Worm (Caenorhabditis elegans) whole organism, L1 larva: ENCODE data around the gene ech-6.

Source experiments
- C04F5.9 ChIP-seq: sonication (generic microtip); optimal IDR thresholded peaks from 2 replicates; lab custom pipeline; 2016; ENCODE audit warnings: missing genetic modification characterization, missing compliant biosample characterization
- alr-1 ChIP-seq: fragments of 200-800 bp; sonication (Bioruptor generic); optimal IDR thresholded peaks from 2 replicates; lab custom pipeline; 2018; ENCODE audit warnings: borderline replicate concordance, mild to moderate bottlenecking, missing genetic modification characterization, missing compliant biosample characterization
- blmp-1 ChIP-seq: fragments of 150-350 bp; optimal IDR thresholded peaks from 2 replicates; lab custom pipeline; 2014; ENCODE audit warnings: missing biosample characterization, missing genetic modification characterization
- ceh-8 ChIP-seq: fragments of 200-800 bp; sonication (Bioruptor generic); optimal IDR thresholded peaks from 2 replicates; lab custom pipeline; 2018; ENCODE audit warnings: mild to moderate bottlenecking, missing genetic modification characterization, moderate library complexity, missing compliant biosample characterization
- dpl-1 ChIP-seq, 3 experiments: fragments of 150-350 bp in 2 of 3; sonication (generic microtip) in 1 of 3; optimal IDR thresholded peaks; 2 replicates each; lab custom pipeline; 2014 to 2017; ENCODE audit warnings: missing biosample characterization in 3 of 3, missing genetic modification characterization in 3 of 3, missing genetic modification reagents in 3 of 3
- dsc-1 ChIP-seq: sonication (generic microtip); optimal IDR thresholded peaks from 2 replicates; lab custom pipeline; 2016; ENCODE audit warnings: mild to moderate bottlenecking, missing genetic modification characterization, missing compliant biosample characterization
- efl-1 ChIP-seq, 4 experiments: fragments of 150-350 bp; optimal IDR thresholded peaks in 3 of 4; peaks in 1 of 4; 1 replicate in 1 of 4; 2 replicates in 3 of 4; lab custom pipeline; 2014; ENCODE audit warnings: missing biosample characterization in 2 of 4, missing genetic modification characterization in 2 of 4, missing genetic modification reagents in 2 of 4
- egl-13 ChIP-seq: sonication (generic microtip); optimal IDR thresholded peaks from 2 replicates; lab custom pipeline; 2016; ENCODE audit warnings: missing genotype, missing genetic modification reagents, missing genetic modification characterization, missing compliant biosample characterization
- fkh-10 ChIP-seq: sonication (generic microtip); optimal IDR thresholded peaks from 2 replicates; lab custom pipeline; 2017; ENCODE audit warnings: missing biosample characterization, missing genetic modification reagents, missing genetic modification characterization
- fkh-8 ChIP-seq: sonication (generic microtip); optimal IDR thresholded peaks from 2 replicates; lab custom pipeline; 2016; ENCODE audit warnings: mild to moderate bottlenecking, missing genetic modification characterization, missing compliant biosample characterization
- hlh-17 ChIP-seq: fragments of 200-800 bp; sonication (Bioruptor generic); optimal IDR thresholded peaks from 2 replicates; lab custom pipeline; 2018; ENCODE audit warnings: missing genetic modification characterization, mild to moderate bottlenecking, missing compliant biosample characterization, moderate library complexity, borderline replicate concordance
- hlh-4 ChIP-seq: sonication (generic microtip); optimal IDR thresholded peaks from 2 replicates; lab custom pipeline; 2016; ENCODE audit warnings: mild to moderate bottlenecking, missing genetic modification characterization, missing compliant biosample characterization
- isw-1 ChIP-seq: fragments of 200-800 bp; sonication (Bioruptor generic); IDR thresholded peaks from 2 replicates; pipeline ENCODE4 v1.3.6; 2022; ENCODE audit warnings: missing genetic modification characterization, missing compliant biosample characterization
- jun-1 ChIP-seq: fragments of 150-350 bp; optimal IDR thresholded peaks from 2 replicates; lab custom pipeline; 2014; ENCODE audit warnings: missing biosample characterization, missing genetic modification reagents, missing genetic modification characterization
- lin-14 ChIP-seq: fragments of 200-800 bp; sonication (Bioruptor generic); optimal IDR thresholded peaks from 2 replicates; lab custom pipeline; 2018; ENCODE audit warnings: mild to moderate bottlenecking, missing genetic modification characterization, moderate library complexity, missing compliant biosample characterization
- lin-35 ChIP-seq, 2 experiments: fragments of 150-350 bp; optimal IDR thresholded peaks; 2 replicates each; lab custom pipeline; 2014; ENCODE audit warnings: missing biosample characterization in 2 of 2, missing genetic modification characterization in 2 of 2, missing genetic modification reagents in 2 of 2
- lin-39 ChIP-seq: fragments of 150-350 bp; optimal IDR thresholded peaks from 2 replicates; lab custom pipeline; 2014; ENCODE audit warnings: missing biosample characterization, missing genetic modification reagents, missing genetic modification characterization
- lir-3 ChIP-seq: sonication (generic microtip); optimal IDR thresholded peaks from 2 replicates; lab custom pipeline; 2016; ENCODE audit warnings: mild to moderate bottlenecking, missing genetic modification characterization, moderate library complexity, missing compliant biosample characterization; ENCODE audit not compliant: poor library complexity
- lsy-2 ChIP-seq, 2 experiments: fragments of 150-350 bp; optimal IDR thresholded peaks; 2 replicates each; lab custom pipeline; 2014; ENCODE audit warnings: missing biosample characterization in 2 of 2, missing genetic modification characterization in 2 of 2
- mep-1 ChIP-seq: fragments of 150-350 bp; optimal IDR thresholded peaks from 2 replicates; lab custom pipeline; 2014; ENCODE audit warnings: missing biosample characterization, missing genetic modification characterization
- nhr-19 ChIP-seq: fragments of 200-800 bp; sonication (Bioruptor generic); conservative IDR thresholded peaks from 2 replicates; pipeline ENCODE4 v1.3.6; 2022; ENCODE audit warnings: missing genetic modification characterization, missing compliant biosample characterization
- nhr-28 ChIP-seq: fragments of 150-350 bp; optimal IDR thresholded peaks from 2 replicates; lab custom pipeline; 2014; ENCODE audit warnings: missing biosample characterization, missing genetic modification characterization
- nhr-71 ChIP-seq: sonication (generic microtip); optimal IDR thresholded peaks from 2 replicates; lab custom pipeline; 2016; ENCODE audit warnings: mild to moderate bottlenecking, missing genetic modification characterization, moderate library complexity, missing compliant biosample characterization
- nhr-77 ChIP-seq: fragments of 150-350 bp; optimal IDR thresholded peaks from 2 replicates; lab custom pipeline; 2014; ENCODE audit warnings: missing biosample characterization, missing genetic modification characterization
- nhr-84 ChIP-seq: sonication (generic microtip); optimal IDR thresholded peaks from 2 replicates; lab custom pipeline; 2017; ENCODE audit warnings: missing biosample characterization, missing genetic modification characterization
- nhr-85 ChIP-seq: sonication (generic microtip); peaks from one replicate; lab custom pipeline; 2016; ENCODE audit warnings: missing genetic modification characterization, inconsistent platforms, missing compliant biosample characterization
- pag-3 ChIP-seq: sonication (generic microtip); optimal IDR thresholded peaks from 2 replicates; lab custom pipeline; 2017; ENCODE audit warnings: missing genetic modification characterization, mild to moderate bottlenecking, missing compliant biosample characterization, antibody characterized with exemption, borderline replicate concordance; ENCODE audit not compliant: insufficient read depth
- rnt-1 ChIP-seq: sonication (generic microtip); optimal IDR thresholded peaks from 2 replicates; lab custom pipeline; 2016; ENCODE audit warnings: mild to moderate bottlenecking, missing genetic modification characterization, moderate library complexity, missing compliant biosample characterization
- skn-1 ChIP-seq: fragments of 150-350 bp; optimal IDR thresholded peaks from 2 replicates; lab custom pipeline; 2014; ENCODE audit warnings: missing biosample characterization, missing genetic modification characterization
- snu-23 ChIP-seq: sonication (generic microtip); optimal IDR thresholded peaks from 2 replicates; lab custom pipeline; 2016; ENCODE audit warnings: missing genetic modification characterization, missing compliant biosample characterization
- sox-4 ChIP-seq: sonication (generic microtip); optimal IDR thresholded peaks from 2 replicates; lab custom pipeline; 2016; ENCODE audit warnings: missing genetic modification characterization, missing compliant biosample characterization
- sptf-1 ChIP-seq: fragments of 150-350 bp; optimal IDR thresholded peaks from 2 replicates; lab custom pipeline; 2014; ENCODE audit warnings: missing biosample characterization, missing genetic modification characterization
- sup-37 ChIP-seq: fragments of 200-800 bp; sonication (Bioruptor generic); optimal IDR thresholded peaks from 2 replicates; lab custom pipeline; 2018; ENCODE audit warnings: mild to moderate bottlenecking, missing genetic modification characterization, missing compliant biosample characterization
- unc-86 ChIP-seq: sonication (generic microtip); optimal IDR thresholded peaks from 2 replicates; lab custom pipeline; 2016; ENCODE audit warnings: missing genetic modification characterization, missing compliant biosample characterization
- zip-4 ChIP-seq: fragments of 200-800 bp; sonication (Bioruptor generic); optimal IDR thresholded peaks from 2 replicates; lab custom pipeline; 2018; ENCODE audit warnings: mild to moderate bottlenecking, missing genetic modification characterization, moderate library complexity, missing compliant biosample characterization

ech-6 gene

ce11 chrIII:9743239-9743638 is 9.4 kb downstream of the ech-6 start, which contains the start of gene T05G5.1:
T05G5.1 (minus strand) TSS chrIII:9743339.
- no peak for TF ChIP-seq hlh-17
- no peak for TF ChIP-seq sup-37 (GFP tag; lab: Kevin White, UChicago)
- no peak for TF ChIP-seq nhr-77 (tag; lab: Kevin White, UChicago)
- no peak for TF ChIP-seq dsc-1 (tag; lab: Kevin White, UChicago)
- TF ChIP-seq sptf-1: no peak
- no peak for TF ChIP-seq nhr-19
- TF ChIP-seq lir-3 (tag; lab: Kevin White, UChicago): no peak
- no peak for TF ChIP-seq dpl-1 (GFP tag; optimal IDR thresholded peaks at IDR 0.05; lab: Kevin White, UChicago)
- no peak for TF ChIP-seq ceh-8 (GFP tag; lab: Kevin White, UChicago)
- TF ChIP-seq sox-4: no peak
- TF ChIP-seq jun-1 (tag; lab: Kevin White, UChicago): no peak
- no peak for TF ChIP-seq mep-1 (tag; lab: Kevin White, UChicago)
- no peak for TF ChIP-seq isw-1 (GFP tag; lab: Robert Waterston, UW)
- TF ChIP-seq alr-1 (tag; lab: Kevin White, UChicago): no peak
- TF ChIP-seq zip-4: no peak

- TF ChIP-seq fkh-10 (GFP tag; lab: Kevin White, UChicago) (no peak), lir-3 (tag; lab: Kevin White, UChicago) (peak; percentile 20), dpl-1 (GFP tag; optimal IDR thresholded peaks at IDR 0.05; lab: Kevin White, UChicago) (peak in 1 of 3 experiments; percentile 5), pag-3 (tag; lab: Kevin White, UChicago) (no peak), lin-14 (GFP tag; lab: Kevin White, UChicago) (peak; percentile 77), rnt-1 (tag; lab: Kevin White, UChicago) (peak; percentile 77), nhr-71 (tag; lab: Kevin White, UChicago) (peak; percentile 75), lsy-2 (tag; optimal IDR thresholded peaks at IDR 0.05; lab: Kevin White, UChicago) (peak in 1 of 2 experiments; percentile 9), nhr-19 (peak; percentile 47), ceh-8 (GFP tag; lab: Kevin White, UChicago) (no peak), mep-1 (tag; lab: Kevin White, UChicago) (peak; percentile 15), lin-39 (tag; lab: Kevin White, UChicago) (peak; percentile 69), lin-35 (GFP tag; optimal IDR thresholded peaks at IDR 0.05; lab: Kevin White, UChicago) (peak in 1 of 2 experiments; percentile 8), efl-1 (optimal IDR thresholded peaks at IDR 0.05; lab: Kevin White, UChicago) (peak; percentile 32 to 52), efl-1 (GFP tag; optimal IDR thresholded peaks at IDR 0.05 in 1 of 2; lab: Kevin White, UChicago) (peak in 1 of 2 experiments; percentile 88), snu-23 (GFP tag; lab: Kevin White, UChicago) (peak; percentile 32)
Observed at ce11 chrIII:9741985-9742384, 10.7 kb downstream of the ech-6 start.

- TF ChIP-seq blmp-1 (tag; lab: Kevin White, UChicago): peak; percentile 29
- no peak for TF ChIP-seq dsc-1 (tag; lab: Kevin White, UChicago)
- TF ChIP-seq jun-1 (tag; lab: Kevin White, UChicago): no peak
- peak; percentile 46 for TF ChIP-seq nhr-85 (tag; lab: Kevin White, UChicago)
- TF ChIP-seq C04F5.9 (tag; lab: Kevin White, UChicago): no peak
- TF ChIP-seq skn-1 (tag; lab: Kevin White, UChicago): no peak
- no peak for TF ChIP-seq unc-86
- no peak for TF ChIP-seq nhr-28 (tag; lab: Kevin White, UChicago)
- peak in 1 of 2 experiments; percentile 53 for TF ChIP-seq lsy-2 (tag; optimal IDR thresholded peaks at IDR 0.05; lab: Kevin White, UChicago)
- no peak for TF ChIP-seq nhr-71 (tag; lab: Kevin White, UChicago)
- TF ChIP-seq egl-13 (tag; lab: Kevin White, UChicago): no peak
- TF ChIP-seq nhr-84: no peak
Observed at ce11 chrIII:9740663-9741062, 12.0 kb downstream of the ech-6 start.

ce11 chrIII:9738954-9739353 is 13.7 kb downstream of the ech-6 start, which contains the start of gene hlh-4:
hlh-4 (minus strand) TSS chrIII:9739054.
- TF ChIP-seq hlh-4 (tag; lab: Kevin White, UChicago) (peak; percentile 32), jun-1 (tag; lab: Kevin White, UChicago) (no peak), fkh-8 (peak; percentile 7)
- TF ChIP-seq, all 84 proteins: peak for 2
